Worm (Caenorhabditis elegans) whole organism, midembryonic: ENCODE measurements around the gene unc-2.

Source experiments
- T22C8.4 ChIP-seq: fragments of 200-800 bp; sonication (Bioruptor generic); IDR thresholded peaks from 2 replicates; pipeline ENCODE4 v1.3.6; 2022; ENCODE audit warnings: missing genetic modification characterization, missing compliant biosample characterization
- cog-1 ChIP-seq: sonication (generic microtip); optimal IDR thresholded peaks from 2 replicates; lab custom pipeline; 2016; ENCODE audit warnings: missing genetic modification characterization, missing compliant biosample characterization
- flt-1 ChIP-seq: fragments of 200-800 bp; sonication (Bioruptor generic); IDR thresholded peaks from 2 replicates; pipeline ENCODE4 v1.3.6; 2022; ENCODE audit warnings: missing genetic modification characterization, missing compliant biosample characterization
- klf-2 ChIP-seq: fragments of 200-800 bp; sonication (Bioruptor generic); conservative IDR thresholded peaks from 2 replicates; pipeline ENCODE4 v1.3.6; 2022; ENCODE audit warnings: missing genetic modification reagents, missing genetic modification characterization, missing compliant biosample characterization
- med-1 ChIP-seq: sonication (generic microtip); optimal IDR thresholded peaks from 2 replicates; lab custom pipeline; 2017; ENCODE audit warnings: missing genetic modification characterization, mild to moderate bottlenecking, missing compliant biosample characterization, antibody characterized with exemption, missing genetic modification reagents; ENCODE audit not compliant: insufficient read depth
- ref-1 ChIP-seq: fragments of 200-800 bp; sonication (Bioruptor generic); conservative IDR thresholded peaks from 2 replicates; pipeline ENCODE4 v1.3.6; 2022; ENCODE audit warnings: missing genetic modification reagents, missing genetic modification characterization, missing compliant biosample characterization
- tab-1 ChIP-seq: fragments of 200-800 bp; sonication (Bioruptor generic); IDR thresholded peaks from 2 replicates; pipeline ENCODE4 v1.3.6; 2022; ENCODE audit warnings: missing genetic modification characterization, missing compliant biosample characterization
- ztf-23 ChIP-seq: fragments of 200-800 bp; sonication (Bioruptor generic); IDR thresholded peaks from 2 replicates; pipeline ENCODE4 v1.3.6; 2022; ENCODE audit warnings: missing genetic modification reagents, missing genetic modification characterization, missing compliant biosample characterization

DNA sequence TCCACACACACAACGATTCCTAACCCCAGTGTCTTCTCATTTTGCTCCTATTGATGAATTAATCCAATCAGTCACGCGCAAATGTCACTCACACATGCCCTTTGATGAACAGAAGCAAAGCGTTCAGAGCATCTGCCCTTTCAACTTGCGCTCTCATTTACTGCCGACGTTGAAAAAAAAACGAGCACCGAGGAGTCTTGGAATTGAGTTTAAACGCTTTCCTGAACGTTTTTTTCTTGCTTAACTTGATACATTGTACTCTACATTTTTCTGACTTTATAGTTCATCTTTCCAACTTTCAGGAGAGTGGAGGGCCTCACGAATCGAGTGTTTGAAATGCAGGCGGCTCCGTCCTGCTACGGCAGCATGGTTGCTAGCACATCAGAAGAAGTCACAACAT, 8.4 kb upstream of the unc-2 start, which contains the start of gene cgef-1:
- TF ChIP-seq ref-1 (GFP tag; lab: Robert Waterston, UW) = no peak
- TF ChIP-seq flt-1 (GFP tag; lab: Robert Waterston, UW) = no peak
- no peak for TF ChIP-seq klf-2 (GFP tag; lab: Robert Waterston, UW)
- TF ChIP-seq cog-1 (tag; lab: Kevin White, UChicago) = no peak
- TF ChIP-seq tab-1 (GFP tag; lab: Robert Waterston, UW) = no peak
- TF ChIP-seq med-1 (GFP tag; lab: Kevin White, UChicago) = no peak
- TF ChIP-seq T22C8.4 (GFP tag; lab: Robert Waterston, UW) = no peak
- TF ChIP-seq ztf-23 (GFP tag; lab: Robert Waterston, UW) = no peak
